Worm (Caenorhabditis elegans) whole organism, young adult: ENCODE results near the gene F37C12.14.

Experiments
- C17E4.6 ChIP-seq: fragments of 200-800 bp; sonication (Bioruptor generic); IDR thresholded peaks from 2 replicates; pipeline ENCODE4 v1.3.6; 2022; ENCODE audit warnings: missing genetic modification reagents, missing genetic modification characterization, missing compliant biosample characterization
- F37B4.10 ChIP-seq: fragments of 200-800 bp; sonication (Bioruptor generic); IDR thresholded peaks from 2 replicates; pipeline ENCODE4 v1.3.6; 2022; ENCODE audit warnings: missing genetic modification characterization, missing compliant biosample characterization
- F52B5.7 ChIP-seq: sonication (generic microtip); optimal IDR thresholded peaks from 2 replicates; lab custom pipeline; 2016; ENCODE audit warnings: mild to moderate bottlenecking, missing genetic modification characterization, missing compliant biosample characterization
- K12H6.12 ChIP-seq: fragments of 200-800 bp; sonication (Bioruptor generic); optimal IDR thresholded peaks from 2 replicates; lab custom pipeline; 2018; ENCODE audit warnings: mild to moderate bottlenecking, missing genetic modification characterization, missing compliant biosample characterization
- T26A5.8 ChIP-seq: sonication (generic microtip); optimal IDR thresholded peaks from 2 replicates; lab custom pipeline; 2016; ENCODE audit warnings: missing genetic modification characterization, missing compliant biosample characterization
- Y67H2A.10 ChIP-seq: fragments of 200-800 bp; sonication (Bioruptor generic); conservative IDR thresholded peaks from 2 replicates; pipeline ENCODE4 v1.3.6; 2022; ENCODE audit warnings: missing genetic modification reagents, missing genetic modification characterization, missing compliant biosample characterization
- ZK185.1 ChIP-seq: sonication (generic microtip); optimal IDR thresholded peaks from 2 replicates; lab custom pipeline; 2016; ENCODE audit warnings: mild to moderate bottlenecking, missing genetic modification characterization, missing compliant biosample characterization; ENCODE audit not compliant: poor library complexity, severe bottlenecking
- akir-1 ChIP-seq: fragments of 200-800 bp; sonication (Bioruptor generic); optimal IDR thresholded peaks from 2 replicates; lab custom pipeline; 2018; ENCODE audit warnings: mild to moderate bottlenecking, missing genetic modification characterization, moderate library complexity, missing compliant biosample characterization
- aptf-2 ChIP-seq: fragments of 200-800 bp; sonication (Bioruptor generic); conservative IDR thresholded peaks from 2 replicates; pipeline ENCODE4 v1.3.6; 2022; ENCODE audit warnings: missing genetic modification reagents, missing genetic modification characterization, missing compliant biosample characterization
- cebp-2 ChIP-seq: fragments of 200-800 bp; sonication (Bioruptor generic); IDR thresholded peaks from 2 replicates; pipeline ENCODE4 v1.3.6; 2022; ENCODE audit warnings: missing genetic modification characterization, missing compliant biosample characterization
- ceh-27 ChIP-seq: fragments of 200-800 bp; sonication (Bioruptor generic); optimal IDR thresholded peaks from 2 replicates; lab custom pipeline; 2018; ENCODE audit warnings: mild to moderate bottlenecking, missing genetic modification characterization, moderate library complexity, missing compliant biosample characterization
- ceh-91 ChIP-seq: fragments of 200-800 bp; sonication (Bioruptor generic); IDR thresholded peaks from 2 replicates; pipeline ENCODE4 v1.3.6; 2022; ENCODE audit warnings: missing genetic modification reagents, missing genetic modification characterization, missing compliant biosample characterization
- dpl-1 ChIP-seq: fragments of 150-350 bp; optimal IDR thresholded peaks from 2 replicates; lab custom pipeline; 2014; ENCODE audit warnings: missing biosample characterization, missing genetic modification reagents, missing genetic modification characterization
- egrh-3 ChIP-seq: fragments of 200-800 bp; sonication (Bioruptor generic); IDR thresholded peaks from 2 replicates; pipeline ENCODE4 v1.3.6; 2022; ENCODE audit warnings: missing genetic modification reagents, missing genetic modification characterization, missing compliant biosample characterization
- ekl-4 ChIP-seq: fragments of 200-800 bp; sonication (Bioruptor generic); IDR thresholded peaks from 2 replicates; pipeline ENCODE4 v1.3.6; 2022; ENCODE audit warnings: missing genetic modification reagents, missing genetic modification characterization, missing compliant biosample characterization
- hlh-12 ChIP-seq: sonication (generic microtip); optimal IDR thresholded peaks from 2 replicates; lab custom pipeline; 2016; ENCODE audit warnings: missing genetic modification characterization, missing compliant biosample characterization
- hmg-1.2 ChIP-seq: fragments of 200-800 bp; sonication (Bioruptor generic); IDR thresholded peaks from 2 replicates; pipeline ENCODE4 v1.3.6; 2022; ENCODE audit warnings: missing genetic modification reagents, missing genetic modification characterization, missing compliant biosample characterization
- lin-40 ChIP-seq: sonication (generic microtip); optimal IDR thresholded peaks from 2 replicates; lab custom pipeline; 2016; ENCODE audit warnings: missing genetic modification characterization, mild to moderate bottlenecking, missing compliant biosample characterization, missing genotype, missing genetic modification reagents
- lsy-27 ChIP-seq: sonication (generic microtip); optimal IDR thresholded peaks from 2 replicates; lab custom pipeline; 2017; ENCODE audit warnings: missing genetic modification characterization, mild to moderate bottlenecking, missing compliant biosample characterization, antibody characterized with exemption, missing genotype, borderline replicate concordance; ENCODE audit not compliant: insufficient read depth
- madf-3 ChIP-seq: fragments of 200-800 bp; sonication (Bioruptor generic); IDR thresholded peaks from 2 replicates; pipeline ENCODE4 v1.3.6; 2022; ENCODE audit warnings: missing genetic modification reagents, missing genetic modification characterization, missing compliant biosample characterization
- mcd-1 ChIP-seq: fragments of 200-800 bp; sonication (Bioruptor generic); IDR thresholded peaks from 2 replicates; pipeline ENCODE4 v1.3.6; 2022; ENCODE audit warnings: missing genetic modification reagents, missing genetic modification characterization, missing compliant biosample characterization
- mxl-1 ChIP-seq: sonication (generic microtip); optimal IDR thresholded peaks from 2 replicates; lab custom pipeline; 2016; ENCODE audit warnings: missing genetic modification characterization, missing compliant biosample characterization
- nhr-80 ChIP-seq: sonication (generic microtip); optimal IDR thresholded peaks from 2 replicates; lab custom pipeline; 2016; ENCODE audit warnings: missing genetic modification characterization, missing compliant biosample characterization
- nhr-90 ChIP-seq: sonication (generic microtip); optimal IDR thresholded peaks from 2 replicates; lab custom pipeline; 2016; ENCODE audit warnings: missing genotype, mild to moderate bottlenecking, missing genetic modification characterization, missing compliant biosample characterization
- pha-4 ChIP-seq: fragments of 150-350 bp; sonication (generic microtip); optimal IDR thresholded peaks from 2 replicates; lab custom pipeline; 2014; ENCODE audit warnings: missing biosample characterization, missing genetic modification reagents, missing genetic modification characterization
- sdz-38 ChIP-seq: sonication (generic microtip); optimal IDR thresholded peaks from 2 replicates; lab custom pipeline; 2016; ENCODE audit warnings: missing genotype, missing genetic modification characterization, missing compliant biosample characterization
- sea-2 ChIP-seq: fragments of 200-800 bp; sonication (Bioruptor generic); IDR thresholded peaks from 2 replicates; pipeline ENCODE4 v1.3.6; 2022; ENCODE audit warnings: missing genetic modification characterization, missing compliant biosample characterization
- snpc-3.4 ChIP-seq: sonication (generic microtip); optimal IDR thresholded peaks from 2 replicates; lab custom pipeline; 2017; ENCODE audit warnings: missing genetic modification characterization, mild to moderate bottlenecking, missing compliant biosample characterization, antibody characterized with exemption, moderate library complexity, missing genotype, missing genetic modification reagents
- sptf-2 ChIP-seq: fragments of 200-800 bp; sonication (Bioruptor generic); optimal IDR thresholded peaks from 2 replicates; lab custom pipeline; 2018; ENCODE audit warnings: mild to moderate bottlenecking, missing genetic modification characterization, missing compliant biosample characterization
- tbp1 ChIP-seq: fragments of 200-800 bp; sonication (Bioruptor generic); optimal IDR thresholded peaks from 2 replicates; lab custom pipeline; 2018; ENCODE audit warnings: mild to moderate bottlenecking, missing genetic modification characterization, missing compliant biosample characterization
- tbx-9 ChIP-seq: sonication (generic microtip); optimal IDR thresholded peaks from 2 replicates; lab custom pipeline; 2016; ENCODE audit warnings: borderline replicate concordance, missing genetic modification characterization, inconsistent platforms, missing compliant biosample characterization
- unc-130 ChIP-seq: sonication (generic microtip); optimal IDR thresholded peaks from 2 replicates; lab custom pipeline; 2016; ENCODE audit warnings: missing genetic modification reagents, missing genetic modification characterization, missing compliant biosample characterization
- ztf-28 ChIP-seq: fragments of 200-800 bp; sonication (Bioruptor generic); IDR thresholded peaks from 2 replicates; pipeline ENCODE4 v1.3.6; 2022; ENCODE audit warnings: missing genetic modification reagents, missing genetic modification characterization, missing compliant biosample characterization

The F37C12.14 gene

ce11 chrIII:7216924-7217521 lies 31.6 kb upstream of the F37C12.14 start:
- TF ChIP-seq ceh-91 (GFP tag; lab: Robert Waterston, UW), result no peak
- peak; percentile 24; the same call in 1 of the 2 replicates for TF ChIP-seq hmg-1.2 (GFP tag; lab: Robert Waterston, UW)
- TF ChIP-seq K12H6.12 (tag; lab: Kevin White, UChicago), result peak; percentile 5

- TF ChIP-seq F52B5.7 (tag; lab: Kevin White, UChicago), result no peak
- TF ChIP-seq tbx-9, result no peak
- no peak for TF ChIP-seq ztf-28 (GFP tag; lab: Robert Waterston, UW)
- no peak for TF ChIP-seq unc-130 (GFP tag; lab: Kevin White, UChicago)
- TF ChIP-seq sdz-38, result no peak
- TF ChIP-seq mxl-1 (tag; lab: Kevin White, UChicago), result no peak
- TF ChIP-seq sea-2 (GFP tag; lab: Robert Waterston, UW), result no peak
- no peak for TF ChIP-seq ZK185.1 (tag; lab: Kevin White, UChicago)
- no peak for TF ChIP-seq T26A5.8 (tag; lab: Kevin White, UChicago)
- no peak for TF ChIP-seq F37B4.10 (GFP tag; lab: Robert Waterston, UW)
- no peak for TF ChIP-seq sptf-2 (GFP tag; lab: Kevin White, UChicago)
- no peak for TF ChIP-seq lsy-27 (tag; lab: Kevin White, UChicago)
- no peak for TF ChIP-seq ekl-4 (GFP tag; lab: Robert Waterston, UW)
- no peak for TF ChIP-seq snpc-3.4 (tag; lab: Kevin White, UChicago)
- TF ChIP-seq lin-40 (tag; lab: Kevin White, UChicago), result no peak
- TF ChIP-seq cebp-2 (GFP tag; lab: Robert Waterston, UW), result no peak
- no peak for TF ChIP-seq nhr-90 (tag; lab: Kevin White, UChicago)
- TF ChIP-seq akir-1 (GFP tag; lab: Kevin White, UChicago), result no peak
- no peak for TF ChIP-seq egrh-3 (GFP tag; lab: Robert Waterston, UW)
- no peak for TF ChIP-seq Y67H2A.10 (GFP tag; lab: Robert Waterston, UW)
Observed at ce11 chrIII:7216226-7216625, 30.9 kb upstream of the F37C12.14 start, which contains the start of gene R151.1. TSS of gene R151.1 (plus strand) at chrIII:7216526.

DNA sequence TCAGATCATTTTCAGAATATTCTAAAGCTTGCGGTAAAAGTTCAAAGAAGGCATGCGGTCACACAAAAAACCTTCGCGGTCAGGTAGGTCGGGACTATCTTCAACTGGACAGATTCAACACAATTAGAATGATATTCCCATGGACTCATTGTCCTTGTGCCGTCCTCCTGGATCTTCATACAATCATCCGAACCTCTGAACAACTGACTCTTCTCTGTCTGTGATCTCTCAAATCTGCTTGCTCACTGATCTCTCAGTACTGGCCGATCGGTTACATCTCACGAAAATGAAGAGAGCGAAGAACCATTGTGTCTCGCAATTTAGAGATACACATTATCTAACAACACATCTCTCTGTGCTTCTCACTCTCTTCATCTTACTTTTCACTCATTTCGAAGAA lies 30.2 kb upstream of the F37C12.14 start:
- no peak for TF ChIP-seq sea-2 (GFP tag; lab: Robert Waterston, UW)
- no peak for TF ChIP-seq ceh-91 (GFP tag; lab: Robert Waterston, UW)
- TF ChIP-seq dpl-1 (GFP tag; lab: Kevin White, UChicago), result no peak
- TF ChIP-seq tbp1 (GFP tag; lab: Kevin White, UChicago), result no peak
- no peak for TF ChIP-seq hlh-12 (tag; lab: Kevin White, UChicago)
- TF ChIP-seq, all 124 proteins: peak for 0

DNA sequence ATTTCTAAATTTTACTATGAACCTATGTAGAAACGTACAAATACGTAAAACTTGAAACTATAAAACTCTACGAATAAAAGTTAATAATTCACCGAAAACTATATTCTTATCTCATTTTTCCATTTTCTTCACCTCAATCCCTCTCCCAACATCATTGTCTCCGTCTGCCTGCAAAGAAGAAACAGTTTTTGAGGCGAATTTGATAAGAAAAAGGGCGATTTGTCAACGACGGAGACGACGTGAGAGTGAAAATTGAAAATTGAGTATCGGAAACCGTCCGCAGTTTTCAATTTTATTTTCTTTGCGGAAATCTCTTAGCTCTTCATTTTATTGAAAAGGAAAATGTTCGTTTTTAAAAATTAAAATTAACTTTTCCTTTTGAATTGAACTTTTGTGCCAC lies 26.7 kb upstream of the F37C12.14 start:
- TF ChIP-seq sdz-38 (no peak), C17E4.6 (GFP tag; lab: Robert Waterston, UW) (no peak), aptf-2 (GFP tag; lab: Robert Waterston, UW) (no peak), lin-40 (tag; lab: Kevin White, UChicago) (no peak), madf-3 (no peak), nhr-80 (tag; lab: Kevin White, UChicago) (peak; percentile 50), ceh-27 (GFP tag; lab: Kevin White, UChicago) (no peak)
- TF ChIP-seq, all 124 proteins: peak for 1

ce11 chrIII:7210486-7210885 lies 25.1 kb upstream of the F37C12.14 start:
- 0 out of 2 replicates have a peak, but pooled peaks have one; percentile 6 for TF ChIP-seq mcd-1
- no peak for TF ChIP-seq pha-4 (tag; lab: Kevin White, UChicago)
- peak; percentile 42; the same call in 1 of the 2 replicates for TF ChIP-seq madf-3
